Worm (Caenorhabditis elegans) whole organism, young adult: Measurements from ENCODE around the gene cya-1.

Source experiments
- B0035.1 ChIP-seq: sonication (generic microtip); optimal IDR thresholded peaks from 2 replicates; lab custom pipeline; 2016; ENCODE audit warnings: missing genetic modification characterization, mild to moderate bottlenecking, missing compliant biosample characterization, missing genotype, missing genetic modification reagents
- B0336.3 ChIP-seq: fragments of 200-800 bp; sonication (Bioruptor generic); IDR thresholded peaks from 2 replicates; pipeline ENCODE4 v1.3.6; 2022; ENCODE audit warnings: missing genetic modification characterization, missing compliant biosample characterization
- C06A6.2 ChIP-seq: fragments of 200-800 bp; sonication (Bioruptor generic); conservative IDR thresholded peaks from 2 replicates; pipeline ENCODE4 v1.3.6; 2022; ENCODE audit warnings: missing genetic modification characterization, missing compliant biosample characterization
- C17E4.6 ChIP-seq: fragments of 200-800 bp; sonication (Bioruptor generic); IDR thresholded peaks from 2 replicates; pipeline ENCODE4 v1.3.6; 2022; ENCODE audit warnings: missing genetic modification reagents, missing genetic modification characterization, missing compliant biosample characterization
- F55B11.4 ChIP-seq: sonication (generic microtip); optimal IDR thresholded peaks from 2 replicates; lab custom pipeline; 2016; ENCODE audit warnings: missing compliant biosample characterization, missing genetic modification characterization, borderline replicate concordance; ENCODE audit not compliant: insufficient read depth
- F57A8.1 ChIP-seq: fragments of 200-800 bp; sonication (Bioruptor generic); optimal IDR thresholded peaks from 2 replicates; lab custom pipeline; 2018; ENCODE audit warnings: mild to moderate bottlenecking, missing genetic modification characterization, moderate library complexity, missing compliant biosample characterization
- K12H6.12 ChIP-seq: fragments of 200-800 bp; sonication (Bioruptor generic); optimal IDR thresholded peaks from 2 replicates; lab custom pipeline; 2018; ENCODE audit warnings: mild to moderate bottlenecking, missing genetic modification characterization, missing compliant biosample characterization
- Y53G8AR.9 ChIP-seq: fragments of 200-800 bp; sonication (Bioruptor generic); conservative IDR thresholded peaks from 2 replicates; pipeline ENCODE4 v1.3.6; 2022; ENCODE audit warnings: missing genetic modification reagents, missing genetic modification characterization, missing compliant biosample characterization
- Y56A3A.18 ChIP-seq: fragments of 200-800 bp; sonication (Bioruptor generic); IDR thresholded peaks from 2 replicates; pipeline ENCODE4 v1.3.6; 2022; ENCODE audit warnings: missing genetic modification reagents, missing genetic modification characterization, missing compliant biosample characterization
- Y79H2A.3 ChIP-seq: fragments of 200-800 bp; sonication (Bioruptor generic); conservative IDR thresholded peaks from 2 replicates; pipeline ENCODE4 v1.3.6; 2022; ENCODE audit warnings: missing genetic modification reagents, missing genetic modification characterization, missing compliant biosample characterization
- Y95B8A.8 ChIP-seq: fragments of 200-800 bp; sonication (Bioruptor generic); IDR thresholded peaks from 2 replicates; pipeline ENCODE4 v1.3.6; 2022; ENCODE audit warnings: missing genetic modification reagents, missing genetic modification characterization, missing compliant biosample characterization
- ZK185.1 ChIP-seq: sonication (generic microtip); optimal IDR thresholded peaks from 2 replicates; lab custom pipeline; 2016; ENCODE audit warnings: mild to moderate bottlenecking, missing genetic modification characterization, missing compliant biosample characterization; ENCODE audit not compliant: poor library complexity, severe bottlenecking
- ama-1 ChIP-seq, 3 experiments: fragments of 150-350 bp in 1 of 3; sonication (generic microtip) in 2 of 3; optimal IDR thresholded peaks; 2 replicates each; lab custom pipeline; 2014 to 2018; ENCODE audit warnings: missing biosample characterization in 2 of 3, missing genetic modification characterization in 2 of 3, missing genetic modification reagents in 2 of 3
- aptf-2 ChIP-seq: fragments of 200-800 bp; sonication (Bioruptor generic); conservative IDR thresholded peaks from 2 replicates; pipeline ENCODE4 v1.3.6; 2022; ENCODE audit warnings: missing genetic modification reagents, missing genetic modification characterization, missing compliant biosample characterization
- atf-7 ChIP-seq: sonication (generic microtip); optimal IDR thresholded peaks from 2 replicates; lab custom pipeline; 2017; ENCODE audit warnings: mild to moderate bottlenecking, missing genetic modification characterization, missing compliant biosample characterization
- attf-5 ChIP-seq: fragments of 200-800 bp; sonication (Bioruptor generic); optimal IDR thresholded peaks from 2 replicates; lab custom pipeline; 2018; ENCODE audit warnings: mild to moderate bottlenecking, missing genetic modification characterization, missing compliant biosample characterization
- attf-6 ChIP-seq: fragments of 200-800 bp; sonication (Bioruptor generic); IDR thresholded peaks from 2 replicates; pipeline ENCODE4 v1.3.6; 2022; ENCODE audit warnings: missing genetic modification reagents, missing genetic modification characterization, missing compliant biosample characterization
- bed-2 ChIP-seq: fragments of 200-800 bp; sonication (Bioruptor generic); IDR thresholded peaks from 2 replicates; pipeline ENCODE4 v1.3.6; 2022; ENCODE audit warnings: missing genetic modification reagents, missing genetic modification characterization, missing compliant biosample characterization
- ccch-3 ChIP-seq: fragments of 200-800 bp; sonication (Bioruptor generic); optimal IDR thresholded peaks from 2 replicates; lab custom pipeline; 2018; ENCODE audit warnings: mild to moderate bottlenecking, missing genetic modification characterization, missing compliant biosample characterization
- ceh-100 ChIP-seq: fragments of 200-800 bp; sonication (Bioruptor generic); IDR thresholded peaks from 2 replicates; pipeline ENCODE4 v1.3.6; 2022; ENCODE audit warnings: missing genetic modification reagents, missing genetic modification characterization, missing compliant biosample characterization
- ceh-27 ChIP-seq: fragments of 200-800 bp; sonication (Bioruptor generic); optimal IDR thresholded peaks from 2 replicates; lab custom pipeline; 2018; ENCODE audit warnings: mild to moderate bottlenecking, missing genetic modification characterization, moderate library complexity, missing compliant biosample characterization
- ceh-58 ChIP-seq: fragments of 200-800 bp; sonication (Bioruptor generic); IDR thresholded peaks from 2 replicates; pipeline ENCODE4 v1.3.6; 2022; ENCODE audit warnings: missing genetic modification characterization, missing compliant biosample characterization
- ceh-79 ChIP-seq: sonication (generic microtip); optimal IDR thresholded peaks from 2 replicates; lab custom pipeline; 2017; ENCODE audit warnings: mild to moderate bottlenecking, missing genetic modification characterization, missing compliant biosample characterization
- dpff-1 ChIP-seq: sonication (generic microtip); optimal IDR thresholded peaks from 2 replicates; lab custom pipeline; 2017; ENCODE audit warnings: mild to moderate bottlenecking, missing genetic modification characterization, missing compliant biosample characterization
- dpl-1 ChIP-seq: fragments of 150-350 bp; optimal IDR thresholded peaks from 2 replicates; lab custom pipeline; 2014; ENCODE audit warnings: missing biosample characterization, missing genetic modification reagents, missing genetic modification characterization
- efl-1 ChIP-seq: fragments of 150-350 bp; optimal IDR thresholded peaks from 2 replicates; lab custom pipeline; 2014; ENCODE audit warnings: missing biosample characterization, missing genetic modification reagents, missing genetic modification characterization
- egrh-3 ChIP-seq: fragments of 200-800 bp; sonication (Bioruptor generic); IDR thresholded peaks from 2 replicates; pipeline ENCODE4 v1.3.6; 2022; ENCODE audit warnings: missing genetic modification reagents, missing genetic modification characterization, missing compliant biosample characterization
- him-1 ChIP-seq: sonication (generic microtip); optimal IDR thresholded peaks from 2 replicates; lab custom pipeline; 2016; ENCODE audit warnings: missing genotype, missing genetic modification reagents, missing genetic modification characterization, missing compliant biosample characterization
- hlh-26 ChIP-seq: fragments of 200-800 bp; sonication (Bioruptor generic); conservative IDR thresholded peaks from 2 replicates; pipeline ENCODE4 v1.3.6; 2022; ENCODE audit warnings: missing genetic modification reagents, missing genetic modification characterization, missing compliant biosample characterization
- let-526 ChIP-seq: fragments of 200-800 bp; sonication (Bioruptor generic); IDR thresholded peaks from 2 replicates; pipeline ENCODE4 v1.3.6; 2022; ENCODE audit warnings: missing genetic modification reagents, missing genetic modification characterization, missing compliant biosample characterization
- lin-35 ChIP-seq, 3 experiments: fragments of 150-350 bp in 2 of 3; sonication (generic microtip) in 1 of 3; optimal IDR thresholded peaks; 2 replicates each; lab custom pipeline; 2014 to 2018; ENCODE audit warnings: missing biosample characterization in 3 of 3, missing genetic modification characterization in 3 of 3, missing genetic modification reagents in 3 of 3
- lsl-1 ChIP-seq: fragments of 200-800 bp; sonication (Bioruptor generic); optimal IDR thresholded peaks from 2 replicates; lab custom pipeline; 2018; ENCODE audit warnings: mild to moderate bottlenecking, missing genetic modification characterization, moderate library complexity, missing compliant biosample characterization
- madf-8 ChIP-seq: fragments of 200-800 bp; sonication (Bioruptor generic); conservative IDR thresholded peaks from 2 replicates; pipeline ENCODE4 v1.3.6; 2022; ENCODE audit warnings: missing genetic modification reagents, missing genetic modification characterization, missing compliant biosample characterization
- mel-28 ChIP-seq: sonication (generic microtip); optimal IDR thresholded peaks from 2 replicates; lab custom pipeline; 2016; ENCODE audit warnings: borderline replicate concordance, mild to moderate bottlenecking, missing genetic modification characterization, missing compliant biosample characterization
- mxl-1 ChIP-seq: sonication (generic microtip); optimal IDR thresholded peaks from 2 replicates; lab custom pipeline; 2016; ENCODE audit warnings: missing genetic modification characterization, missing compliant biosample characterization
- nfya-1 ChIP-seq: sonication (generic microtip); optimal IDR thresholded peaks from 2 replicates; lab custom pipeline; 2017; ENCODE audit warnings: antibody characterized with exemption, missing compliant biosample characterization, missing genetic modification characterization, borderline replicate concordance; ENCODE audit not compliant: insufficient read depth
- nhr-120 ChIP-seq: fragments of 200-800 bp; sonication (Bioruptor generic); IDR thresholded peaks from 2 replicates; pipeline ENCODE4 v1.3.6; 2022; ENCODE audit warnings: missing genetic modification characterization, missing compliant biosample characterization
- nhr-27 ChIP-seq: fragments of 200-800 bp; sonication (Bioruptor generic); optimal IDR thresholded peaks from 2 replicates; lab custom pipeline; 2018; ENCODE audit warnings: mild to moderate bottlenecking, missing genetic modification characterization, moderate library complexity, missing compliant biosample characterization
- nhr-80 ChIP-seq: sonication (generic microtip); optimal IDR thresholded peaks from 2 replicates; lab custom pipeline; 2016; ENCODE audit warnings: missing genetic modification characterization, missing compliant biosample characterization
- sdz-38 ChIP-seq: sonication (generic microtip); optimal IDR thresholded peaks from 2 replicates; lab custom pipeline; 2016; ENCODE audit warnings: missing genotype, missing genetic modification characterization, missing compliant biosample characterization
- snpc-1.3 ChIP-seq: sonication (generic microtip); optimal IDR thresholded peaks from 2 replicates; lab custom pipeline; 2017; ENCODE audit warnings: missing genetic modification characterization, mild to moderate bottlenecking, missing compliant biosample characterization, antibody characterized with exemption, moderate library complexity, missing genotype, missing genetic modification reagents; ENCODE audit not compliant: insufficient read depth
- snpc-3.4 ChIP-seq: sonication (generic microtip); optimal IDR thresholded peaks from 2 replicates; lab custom pipeline; 2017; ENCODE audit warnings: missing genetic modification characterization, mild to moderate bottlenecking, missing compliant biosample characterization, antibody characterized with exemption, moderate library complexity, missing genotype, missing genetic modification reagents
- sptf-2 ChIP-seq: fragments of 200-800 bp; sonication (Bioruptor generic); optimal IDR thresholded peaks from 2 replicates; lab custom pipeline; 2018; ENCODE audit warnings: mild to moderate bottlenecking, missing genetic modification characterization, missing compliant biosample characterization
- tlf-1 ChIP-seq: fragments of 200-800 bp; sonication (Bioruptor generic); optimal IDR thresholded peaks from 2 replicates; lab custom pipeline; 2018; ENCODE audit warnings: mild to moderate bottlenecking, missing genetic modification characterization, missing compliant biosample characterization
- unc-130 ChIP-seq: sonication (generic microtip); optimal IDR thresholded peaks from 2 replicates; lab custom pipeline; 2016; ENCODE audit warnings: missing genetic modification reagents, missing genetic modification characterization, missing compliant biosample characterization
- ztf-22 ChIP-seq: fragments of 200-800 bp; sonication (Bioruptor generic); optimal IDR thresholded peaks from 2 replicates; lab custom pipeline; 2018; ENCODE audit warnings: mild to moderate bottlenecking, missing genetic modification characterization, moderate library complexity, missing compliant biosample characterization
- ztf-25 ChIP-seq: fragments of 200-800 bp; sonication (Bioruptor generic); IDR thresholded peaks from 2 replicates; pipeline ENCODE4 v1.3.6; 2022; ENCODE audit warnings: missing genetic modification reagents, missing genetic modification characterization, missing compliant biosample characterization
- ztf-26 ChIP-seq: sonication (generic microtip); optimal IDR thresholded peaks from 2 replicates; lab custom pipeline; 2017; ENCODE audit warnings: missing genetic modification characterization, missing compliant biosample characterization

The cya-1 gene

DNA sequence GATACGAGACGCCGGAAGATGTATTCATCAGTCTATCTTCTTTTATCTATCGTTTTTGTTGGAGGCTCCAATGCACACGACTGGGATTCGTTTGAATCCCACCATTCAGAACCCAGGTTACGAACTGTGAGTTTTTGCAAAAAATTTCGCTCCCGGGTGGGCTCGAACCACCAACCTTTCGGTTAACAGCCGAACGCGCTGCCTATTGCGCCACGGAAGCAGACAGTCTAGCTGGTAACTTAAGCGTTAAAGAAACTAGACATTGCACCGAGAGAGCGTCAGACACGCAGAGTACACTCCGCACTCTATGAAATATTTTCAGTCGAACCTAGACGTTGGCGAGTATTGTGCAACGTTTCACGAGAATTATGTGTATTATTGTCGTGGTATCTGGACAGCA, 5.0 kb downstream of the cya-1 start (continued):
- TF ChIP-seq F55B11.4 (tag; lab: Kevin White, UChicago) (no peak), dpl-1 (GFP tag; lab: Kevin White, UChicago) (no peak), lsl-1 (peak; percentile 56), let-526 (peak; percentile 76; the same call in 1 of the 2 replicates), ceh-27 (GFP tag; lab: Kevin White, UChicago) (peak; percentile 35), K12H6.12 (tag; lab: Kevin White, UChicago) (peak; percentile 36), nhr-27 (no peak), snpc-1.3 (tag; lab: Kevin White, UChicago) (peak; percentile 29), ccch-3 (no peak), madf-8 (GFP tag; lab: Robert Waterston, UW) (no peak), nhr-120 (GFP tag; lab: Robert Waterston, UW) (no peak), ZK185.1 (tag; lab: Kevin White, UChicago) (peak; percentile 45), B0035.1 (no peak), ztf-22 (GFP tag; lab: Kevin White, UChicago) (no peak), ztf-25 (GFP tag; lab: Robert Waterston, UW) (0 out of 2 replicates have a peak, but pooled peaks have one; percentile 50), Y79H2A.3 (GFP tag; lab: Robert Waterston, UW) (0 out of 2 replicates have a peak, but pooled peaks have one; percentile 57), C17E4.6 (GFP tag; lab: Robert Waterston, UW) (no peak), Y95B8A.8 (0 out of 2 replicates have a peak, but pooled peaks have one; percentile 30), nhr-80 (tag; lab: Kevin White, UChicago) (peak; percentile 33), atf-7 (no peak), Y53G8AR.9 (GFP tag; lab: Robert Waterston, UW) (no peak), mxl-1 (tag; lab: Kevin White, UChicago) (peak; percentile 51), C06A6.2 (GFP tag; lab: Robert Waterston, UW) (no peak), tlf-1 (GFP tag; lab: Kevin White, UChicago) (peak; percentile 27), F57A8.1 (no peak), B0336.3 (GFP tag; lab: Robert Waterston, UW) (peak; percentile 62), attf-5 (GFP tag; lab: Kevin White, UChicago) (peak; percentile 53), nfya-1 (no peak), sdz-38 (tag; lab: Kevin White, UChicago) (no peak), snpc-3.4 (tag; lab: Kevin White, UChicago) (peak; percentile 30), aptf-2 (peak; percentile 69; the same call in 1 of the 2 replicates), unc-130 (no peak), egrh-3 (GFP tag; lab: Robert Waterston, UW) (peak; percentile 46; the same call in 1 of the 2 replicates), ztf-26 (tag; lab: Kevin White, UChicago) (peak; percentile 40), Y56A3A.18 (GFP tag; lab: Robert Waterston, UW) (0 out of 2 replicates have a peak, but pooled peaks have one; percentile 70), bed-2 (GFP tag; lab: Robert Waterston, UW) (no peak), hlh-26 (no peak), ama-1 (optimal IDR thresholded peaks at IDR 0.05; lab: Kevin White, UChicago) (no peak), ama-1 (GFP tag; optimal IDR thresholded peaks at IDR 0.05; lab: Kevin White, UChicago) (peak in 1 of 2 experiments; percentile 3), ceh-79 (tag; lab: Kevin White, UChicago) (no peak), ceh-100 (GFP tag; lab: Robert Waterston, UW) (no peak; the same call in 1 of the 2 replicates), attf-6 (GFP tag; lab: Robert Waterston, UW) (no peak), ceh-58 (GFP tag; lab: Robert Waterston, UW) (no peak), mel-28 (no peak), lin-35 (GFP tag; optimal IDR thresholded peaks at IDR 0.05; lab: Kevin White, UChicago) (no peak), efl-1 (no peak), sptf-2 (no peak), him-1 (tag; lab: Kevin White, UChicago) (peak; percentile 92), dpff-1 (tag; lab: Kevin White, UChicago) (no peak)
